Fruit fly (Drosophila melanogaster) whole organism, embryonic: ENCODE results near the gene CG32032.

Experiments used
- Abd-B ChIP-seq: fragments of 200-800 bp; sonication (Bioruptor generic); optimal IDR thresholded peaks from 2 replicates; lab custom pipeline; 2018; ENCODE audit warnings: missing biosample characterization, mild to moderate bottlenecking, missing genetic modification characterization, moderate library complexity
- Asciz ChIP-seq: fragments of 200-800 bp; sonication (Bioruptor generic); optimal IDR thresholded peaks from 2 replicates; lab custom pipeline; 2017; ENCODE audit warnings: missing biosample characterization, mild to moderate bottlenecking, missing genetic modification characterization, missing genetic modification reagents
- B-H1 ChIP-seq: fragments of 200-800 bp; sonication (Bioruptor generic); IDR thresholded peaks from 3 replicates; pipeline ENCODE4 v1.3.6; 2022; ENCODE audit warnings: missing biosample characterization, missing genetic modification characterization
- BtbVII ChIP-seq: fragments of 200-800 bp; sonication (Bioruptor generic); optimal IDR thresholded peaks from 3 replicates; lab custom pipeline; 2017; ENCODE audit warnings: missing biosample characterization, mild to moderate bottlenecking, missing genetic modification characterization
- CG10366 ChIP-seq: fragments of 200-800 bp; sonication (Bioruptor generic); IDR thresholded peaks from 2 replicates; pipeline ENCODE4 v1.3.6; 2022; ENCODE audit warnings: missing biosample characterization, missing genetic modification characterization
- CG1233 ChIP-seq: fragments of 200-800 bp; sonication (Bioruptor generic); optimal IDR thresholded peaks from 4 replicates; lab custom pipeline; 2018; ENCODE audit warnings: missing biosample characterization, mild to moderate bottlenecking, missing genetic modification characterization
- CG12744 ChIP-seq: fragments of 200-800 bp; sonication (Bioruptor generic); optimal IDR thresholded peaks from 2 replicates; lab custom pipeline; 2016; ENCODE audit warnings: missing biosample characterization, missing genetic modification characterization
- CG13775 ChIP-seq: fragments of 200-800 bp; sonication (Bioruptor generic); optimal IDR thresholded peaks from 3 replicates; lab custom pipeline; 2017; ENCODE audit warnings: missing biosample characterization, mild to moderate bottlenecking, missing genetic modification characterization
- CG13894 ChIP-seq: fragments of 200-800 bp; sonication (Bioruptor generic); optimal IDR thresholded peaks from 3 replicates; lab custom pipeline; 2018; ENCODE audit warnings: missing biosample characterization, mild to moderate bottlenecking, missing genetic modification characterization, moderate library complexity
- CG14667 ChIP-seq: fragments of 200-800 bp; sonication (Bioruptor generic); IDR thresholded peaks from 2 replicates; pipeline ENCODE4 v1.3.6; 2022; ENCODE audit warnings: missing biosample characterization, missing genetic modification characterization
- CG15011 ChIP-seq: fragments of 200-800 bp; sonication (Bioruptor generic); optimal IDR thresholded peaks from 3 replicates; lab custom pipeline; 2018; ENCODE audit warnings: missing biosample characterization, mild to moderate bottlenecking, missing genetic modification characterization
- CG15696 ChIP-seq: fragments of 200-800 bp; sonication (Bioruptor generic); optimal IDR thresholded peaks from 2 replicates; lab custom pipeline; 2019; ENCODE audit warnings: missing biosample characterization, mild to moderate bottlenecking, missing genetic modification characterization, moderate library complexity
- CG1602 ChIP-seq: fragments of 200-800 bp; sonication (Bioruptor generic); optimal IDR thresholded peaks from 3 replicates; lab custom pipeline; 2016; ENCODE audit warnings: missing biosample characterization, missing genetic modification characterization
- CG1647 ChIP-seq: fragments of 200-800 bp; sonication (Bioruptor generic); optimal IDR thresholded peaks from 3 replicates; lab custom pipeline; 2016; ENCODE audit warnings: missing biosample characterization, missing genetic modification characterization
- CG33557 ChIP-seq: fragments of 200-800 bp; sonication (Bioruptor generic); optimal IDR thresholded peaks from 2 replicates; lab custom pipeline; 2019; ENCODE audit warnings: missing biosample characterization, mild to moderate bottlenecking, missing genetic modification characterization, moderate library complexity
- CG3995 ChIP-seq: fragments of 200-800 bp; sonication (Bioruptor generic); optimal IDR thresholded peaks from 3 replicates; lab custom pipeline; 2016; ENCODE audit warnings: missing biosample characterization, missing genetic modification characterization
- CG6683 ChIP-seq: fragments of 200-800 bp; sonication (Bioruptor generic); optimal IDR thresholded peaks from 2 replicates; lab custom pipeline; 2017; ENCODE audit warnings: missing biosample characterization, mild to moderate bottlenecking, missing genetic modification characterization, missing genetic modification reagents
- CG8281 ChIP-seq: fragments of 200-800 bp; sonication (Bioruptor generic); optimal IDR thresholded peaks from 2 replicates; lab custom pipeline; 2018; ENCODE audit warnings: missing biosample characterization, mild to moderate bottlenecking, missing genetic modification characterization, moderate library complexity
- CG8290 ChIP-seq, 3 experiments: fragments of 200-800 bp; sonication (Bioruptor generic); optimal IDR thresholded peaks; 2 replicates each; lab custom pipeline; 2016 to 2019; ENCODE audit warnings: missing biosample characterization in 3 of 3, missing genetic modification characterization in 3 of 3, mild to moderate bottlenecking in 2 of 3, moderate library complexity in 1 of 3
- Camta ChIP-seq: fragments of 200-800 bp; sonication (Bioruptor generic); optimal IDR thresholded peaks from 2 replicates; lab custom pipeline; 2016; ENCODE audit warnings: missing biosample characterization, missing genetic modification characterization
- Chrac-16 ChIP-seq: fragments of 200-800 bp; sonication (Bioruptor generic); optimal IDR thresholded peaks from 3 replicates; lab custom pipeline; 2016; ENCODE audit warnings: missing biosample characterization, missing genetic modification characterization
- Doc2 ChIP-seq: fragments of 200-800 bp; sonication (Bioruptor generic); IDR thresholded peaks from 2 replicates; pipeline ENCODE4 v1.3.6; 2022; ENCODE audit warnings: missing biosample characterization, missing genetic modification characterization
- HmgZ ChIP-seq: fragments of 200-800 bp; sonication (Bioruptor generic); optimal IDR thresholded peaks from 2 replicates; lab custom pipeline; 2018; ENCODE audit warnings: missing biosample characterization, mild to moderate bottlenecking, missing genetic modification characterization
- Hsf ChIP-seq: fragments of 200-800 bp; sonication (Bioruptor generic); optimal IDR thresholded peaks from 3 replicates; lab custom pipeline; 2016; ENCODE audit warnings: missing biosample characterization, missing genetic modification characterization
- NC2α ChIP-seq: fragments of 200-800 bp; sonication (Bioruptor generic); optimal IDR thresholded peaks from 2 replicates; lab custom pipeline; 2016; ENCODE audit warnings: missing biosample characterization, missing genetic modification characterization
- Side ChIP-seq: fragments of 200-800 bp; sonication (Bioruptor generic); optimal IDR thresholded peaks from 2 replicates; lab custom pipeline; 2016; ENCODE audit warnings: missing biosample characterization, missing genetic modification characterization
- TFAM ChIP-seq: fragments of 200-800 bp; sonication (Bioruptor generic); optimal IDR thresholded peaks from 2 replicates; lab custom pipeline; 2017; ENCODE audit warnings: missing biosample characterization, missing genetic modification characterization, inconsistent platforms
- amos ChIP-seq: fragments of 200-800 bp; sonication (Bioruptor generic); IDR thresholded peaks from 2 replicates; pipeline ENCODE4 v1.3.6; 2022; ENCODE audit warnings: missing biosample characterization, missing genetic modification characterization; ENCODE audit not compliant: partially characterized antibody
- bigmax ChIP-seq: fragments of 200-800 bp; sonication (Bioruptor generic); optimal IDR thresholded peaks from 2 replicates; lab custom pipeline; 2018; ENCODE audit warnings: missing biosample characterization, mild to moderate bottlenecking, missing genetic modification characterization
- chinmo ChIP-seq: fragments of 200-800 bp; sonication (Bioruptor generic); IDR thresholded peaks from 4 replicates; pipeline ENCODE4 v1.3.6; 2022; ENCODE audit warnings: missing biosample characterization, missing genetic modification characterization; ENCODE audit not compliant: partially characterized antibody
- chm ChIP-seq: fragments of 200-800 bp; sonication (Bioruptor generic); IDR thresholded peaks from 2 replicates; pipeline ENCODE4 v1.3.6; 2022; ENCODE audit warnings: missing biosample characterization, missing genetic modification characterization
- ci ChIP-seq: fragments of 200-800 bp; sonication (Bioruptor generic); IDR thresholded peaks from 3 replicates; pipeline ENCODE4 v1.3.6; 2022; ENCODE audit warnings: missing biosample characterization, missing genetic modification characterization
- disco-r ChIP-seq: fragments of 200-800 bp; sonication (Bioruptor generic); optimal IDR thresholded peaks from 2 replicates; lab custom pipeline; 2016; ENCODE audit warnings: missing biosample characterization, missing genetic modification characterization
- dm ChIP-seq: fragments of 200-800 bp; sonication (Bioruptor generic); optimal IDR thresholded peaks from 3 replicates; lab custom pipeline; 2016; ENCODE audit warnings: missing biosample characterization, missing genetic modification characterization
- dmrt11E ChIP-seq: fragments of 200-800 bp; sonication (Bioruptor generic); optimal IDR thresholded peaks from 3 replicates; lab custom pipeline; 2018; ENCODE audit warnings: missing biosample characterization, mild to moderate bottlenecking, missing genetic modification characterization, moderate library complexity
- gce ChIP-seq: fragments of 200-800 bp; sonication (Bioruptor generic); IDR thresholded peaks from 3 replicates; pipeline ENCODE4 v1.3.6; 2022; ENCODE audit warnings: missing biosample characterization, missing genetic modification characterization
- ken ChIP-seq: fragments of 200-800 bp; sonication (Bioruptor generic); IDR thresholded peaks from 3 replicates; pipeline ENCODE4 v1.3.6; 2022; ENCODE audit warnings: missing biosample characterization, missing genetic modification characterization
- pb ChIP-seq: fragments of 200-800 bp; sonication (Bioruptor generic); optimal IDR thresholded peaks from 3 replicates; lab custom pipeline; 2016; ENCODE audit warnings: missing biosample characterization, missing genetic modification characterization
- phol ChIP-seq: fragments of 200-800 bp; sonication (Bioruptor generic); optimal IDR thresholded peaks from 3 replicates; lab custom pipeline; 2018; ENCODE audit warnings: missing biosample characterization, mild to moderate bottlenecking, missing genetic modification characterization, moderate library complexity
- ranshi ChIP-seq: fragments of 200-800 bp; sonication (Bioruptor generic); IDR thresholded peaks from 2 replicates; pipeline ENCODE4 v1.3.6; 2022; ENCODE audit warnings: missing biosample characterization, missing genetic modification characterization
- sisA ChIP-seq: fragments of 200-800 bp; sonication (Bioruptor generic); IDR thresholded peaks from 2 replicates; pipeline ENCODE4 v1.3.6; 2022; ENCODE audit warnings: missing biosample characterization, missing genetic modification characterization
- stc ChIP-seq: fragments of 200-800 bp; sonication (Bioruptor generic); IDR thresholded peaks from 2 replicates; pipeline ENCODE4 v1.3.6; 2022; ENCODE audit warnings: missing biosample characterization, missing genetic modification characterization
- tin ChIP-seq: fragments of 200-800 bp; sonication (Bioruptor generic); optimal IDR thresholded peaks from 3 replicates; lab custom pipeline; 2016; ENCODE audit warnings: missing biosample characterization, missing genetic modification characterization
- tx ChIP-seq: fragments of 200-800 bp; sonication (Bioruptor generic); optimal IDR thresholded peaks from 2 replicates; lab custom pipeline; 2016; ENCODE audit warnings: missing biosample characterization, missing genetic modification characterization
- wdn ChIP-seq: fragments of 200-800 bp; sonication (Bioruptor generic); IDR thresholded peaks from 2 replicates; pipeline ENCODE4 v1.3.6; 2022; ENCODE audit warnings: missing biosample characterization, missing genetic modification characterization
- zf30C ChIP-seq: fragments of 200-800 bp; sonication (Bioruptor generic); optimal IDR thresholded peaks from 3 replicates; lab custom pipeline; 2018; ENCODE audit warnings: missing biosample characterization, mild to moderate bottlenecking, missing genetic modification characterization

Gene CG32032

dm6 chr3L:9072062-9072730, 20.7 kb upstream of the CG32032 start (continued):
- TF ChIP-seq NC2α (GFP tag; lab: Kevin White, UChicago) (no peak), CG10366 (GFP tag; lab: Robert Waterston, UW) (no peak), ken (GFP tag; lab: Robert Waterston, UW) (no peak)

DNA sequence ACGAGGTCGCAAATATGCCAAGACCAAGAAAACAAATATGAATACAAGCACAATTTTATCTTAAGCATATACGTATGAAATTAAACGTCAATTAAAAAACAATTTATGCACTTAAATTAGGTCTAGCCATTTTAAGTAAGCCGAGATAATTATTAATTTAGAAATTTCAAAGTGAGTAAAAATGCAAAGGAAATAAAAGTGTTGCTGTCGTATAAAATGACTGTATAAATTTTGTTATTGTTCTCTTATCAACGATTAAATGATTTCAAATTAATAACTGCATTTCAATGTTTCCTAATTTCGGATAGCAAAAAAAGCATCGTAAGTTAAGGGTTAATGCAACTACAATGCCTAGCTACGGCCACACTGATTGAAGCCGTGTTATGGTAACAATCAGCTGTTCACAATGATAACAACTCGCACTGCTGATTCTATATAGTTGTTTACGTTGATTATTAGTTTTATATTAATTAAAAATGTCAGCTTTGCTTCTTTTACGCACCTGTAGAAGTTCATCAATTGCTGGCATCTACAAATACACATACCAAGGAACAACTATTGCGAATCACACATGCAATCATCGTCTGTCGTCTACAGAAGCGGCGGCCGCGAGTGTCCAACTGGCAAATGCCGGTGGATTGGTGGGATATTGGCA, 20.0 kb upstream of the CG32032 start, which contains the start of the genes CG4911 and CG4942:
TSS of gene CG4911 (minus strand) at position 1 of the 655 bp plus-strand sequence.
TSS of gene CG4942 (plus strand) at position 375 of the 655 bp plus-strand sequence.
- TF ChIP-seq CG3995 (GFP tag; lab: Kevin White, UChicago) = peak; percentile 27
- peak; percentile 61 for TF ChIP-seq CG14667 (GFP tag; lab: Robert Waterston, UW)
- TF ChIP-seq Asciz (GFP tag; lab: Kevin White, UChicago) = no peak
- peak; percentile 70 for TF ChIP-seq ranshi (GFP tag; lab: Robert Waterston, UW)
- peak; percentile 80 for TF ChIP-seq CG13775 (GFP tag; lab: Kevin White, UChicago)
- TF ChIP-seq Hsf = peak; percentile 85
- peak; percentile 36 for TF ChIP-seq CG13894
- no peak for TF ChIP-seq BtbVII (GFP tag; lab: Kevin White, UChicago)
- no peak for TF ChIP-seq chinmo (GFP tag; lab: Robert Waterston, UW)
- no peak for TF ChIP-seq CG15011 (GFP tag; lab: Kevin White, UChicago)
- peak; percentile 45 for TF ChIP-seq CG8281 (tag; lab: Kevin White, UChicago)
- TF ChIP-seq CG33557 (GFP tag; lab: Kevin White, UChicago) = peak; percentile 62
- peak; percentile 26 for TF ChIP-seq CG1647 (GFP tag; lab: Kevin White, UChicago)
- peak; percentile 73 for TF ChIP-seq Chrac-16 (GFP tag; lab: Kevin White, UChicago)
- TF ChIP-seq Doc2 (GFP tag; lab: Robert Waterston, UW) = no peak
- TF ChIP-seq dm (GFP tag; lab: Kevin White, UChicago) = peak; percentile 18
- TF ChIP-seq CG12744 (GFP tag; lab: Kevin White, UChicago) = peak; percentile 41
- peak; percentile 50; the same call in 1 of the 3 replicates for TF ChIP-seq gce
- peak; percentile 87 for TF ChIP-seq phol (tag; lab: Kevin White, UChicago)
- no peak for TF ChIP-seq TFAM (GFP tag; lab: Kevin White, UChicago)
- TF ChIP-seq B-H1 (GFP tag; lab: Robert Waterston, UW) = peak; percentile 36; the same call in 2 of the 3 replicates
- TF ChIP-seq dmrt11E (tag; lab: Kevin White, UChicago) = peak; percentile 74
- no peak for TF ChIP-seq amos (GFP tag; lab: Robert Waterston, UW)
- TF ChIP-seq CG8290 (GFP tag; optimal IDR thresholded peaks at IDR 0.05; lab: Kevin White, UChicago) = peak; percentile 31
- peak in 1 of 2 experiments; percentile 55 for TF ChIP-seq CG8290 (tag; optimal IDR thresholded peaks at IDR 0.05; lab: Kevin White, UChicago)
- peak; percentile 9; the same call in 1 of the 2 replicates for TF ChIP-seq stc (GFP tag; lab: Robert Waterston, UW)
- TF ChIP-seq zf30C (GFP tag; lab: Kevin White, UChicago) = no peak
- peak; percentile 70 for TF ChIP-seq sisA (GFP tag; lab: Robert Waterston, UW)
- TF ChIP-seq wdn (GFP tag; lab: Robert Waterston, UW) = no peak
- TF ChIP-seq CG6683 (GFP tag; lab: Kevin White, UChicago) = no peak
- peak; percentile 58 for TF ChIP-seq HmgZ (tag; lab: Kevin White, UChicago)
- peak; percentile 75 for TF ChIP-seq CG1602 (GFP tag; lab: Kevin White, UChicago)
- no peak for TF ChIP-seq pb (GFP tag; lab: Kevin White, UChicago)
- TF ChIP-seq CG1233 (GFP tag; lab: Kevin White, UChicago) = no peak
- TF ChIP-seq disco-r (GFP tag; lab: Kevin White, UChicago) = no peak
- TF ChIP-seq bigmax (GFP tag; lab: Kevin White, UChicago) = no peak
- no peak for TF ChIP-seq chm (GFP tag; lab: Robert Waterston, UW)
- peak; percentile 44; the same call in 1 of the 3 replicates for TF ChIP-seq ci (GFP tag; lab: Robert Waterston, UW)
- TF ChIP-seq tx = peak; percentile 76
- peak; percentile 40 for TF ChIP-seq CG15696 (tag; lab: Kevin White, UChicago)
- TF ChIP-seq Camta (GFP tag; lab: Kevin White, UChicago) = peak; percentile 76
- peak; percentile 45; the same call in 2 of the 3 replicates for TF ChIP-seq ken (GFP tag; lab: Robert Waterston, UW)
- peak; percentile 71 for TF ChIP-seq tin
- peak; percentile 47 for TF ChIP-seq Side (GFP tag; lab: Kevin White, UChicago)
- TF ChIP-seq Abd-B = peak; percentile 34
